Worm (Caenorhabditis elegans) whole organism, young adult: ENCODE measurements around the gene T01D3.3.

Experiments used
- F57A8.1 ChIP-seq: fragments of 200-800 bp; sonication (Bioruptor generic); optimal IDR thresholded peaks from 2 replicates; lab custom pipeline; 2018; ENCODE audit warnings: mild to moderate bottlenecking, missing genetic modification characterization, moderate library complexity, missing compliant biosample characterization
- Y53G8AR.9 ChIP-seq: fragments of 200-800 bp; sonication (Bioruptor generic); conservative IDR thresholded peaks from 2 replicates; pipeline ENCODE4 v1.3.6; 2022; ENCODE audit warnings: missing genetic modification reagents, missing genetic modification characterization, missing compliant biosample characterization
- Y79H2A.3 ChIP-seq: fragments of 200-800 bp; sonication (Bioruptor generic); conservative IDR thresholded peaks from 2 replicates; pipeline ENCODE4 v1.3.6; 2022; ENCODE audit warnings: missing genetic modification reagents, missing genetic modification characterization, missing compliant biosample characterization
- ama-1 ChIP-seq, 3 experiments: fragments of 150-350 bp in 1 of 3; sonication (generic microtip) in 2 of 3; optimal IDR thresholded peaks; 2 replicates each; lab custom pipeline; 2014 to 2018; ENCODE audit warnings: missing biosample characterization in 2 of 3, missing genetic modification characterization in 2 of 3, missing genetic modification reagents in 2 of 3
- atf-7 ChIP-seq: sonication (generic microtip); optimal IDR thresholded peaks from 2 replicates; lab custom pipeline; 2017; ENCODE audit warnings: mild to moderate bottlenecking, missing genetic modification characterization, missing compliant biosample characterization
- athp-1 ChIP-seq: sonication (generic microtip); optimal IDR thresholded peaks from 2 replicates; lab custom pipeline; 2017; ENCODE audit warnings: mild to moderate bottlenecking, missing genetic modification characterization, missing compliant biosample characterization
- ccch-3 ChIP-seq: fragments of 200-800 bp; sonication (Bioruptor generic); optimal IDR thresholded peaks from 2 replicates; lab custom pipeline; 2018; ENCODE audit warnings: mild to moderate bottlenecking, missing genetic modification characterization, missing compliant biosample characterization
- lsy-27 ChIP-seq: sonication (generic microtip); optimal IDR thresholded peaks from 2 replicates; lab custom pipeline; 2017; ENCODE audit warnings: missing genetic modification characterization, mild to moderate bottlenecking, missing compliant biosample characterization, antibody characterized with exemption, missing genotype, borderline replicate concordance; ENCODE audit not compliant: insufficient read depth
- pha-4 ChIP-seq: fragments of 150-350 bp; sonication (generic microtip); optimal IDR thresholded peaks from 2 replicates; lab custom pipeline; 2014; ENCODE audit warnings: missing biosample characterization, missing genetic modification reagents, missing genetic modification characterization
- tbx-9 ChIP-seq: sonication (generic microtip); optimal IDR thresholded peaks from 2 replicates; lab custom pipeline; 2016; ENCODE audit warnings: borderline replicate concordance, missing genetic modification characterization, inconsistent platforms, missing compliant biosample characterization

DNA sequence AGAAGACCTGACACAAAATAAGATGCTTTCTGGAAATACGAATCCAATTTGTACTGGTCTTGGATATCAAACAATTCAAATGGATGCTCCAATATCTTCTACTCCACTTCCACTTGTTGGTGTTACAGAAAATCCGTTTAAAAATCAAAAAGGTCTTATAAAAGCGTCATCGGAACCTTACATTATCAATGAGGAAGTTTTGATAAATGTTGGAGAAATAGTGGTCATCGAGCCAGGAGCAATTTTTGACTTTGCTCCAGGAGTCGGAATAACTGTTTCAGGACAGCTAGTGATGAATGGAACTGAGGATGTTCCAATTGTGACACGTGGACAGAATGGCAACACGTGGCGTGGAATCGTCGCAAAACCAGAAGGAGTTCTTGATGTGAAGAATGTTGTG is 10.0 kb upstream of the T01D3.3 start:
- TF ChIP-seq Y53G8AR.9 (GFP tag; lab: Robert Waterston, UW) (no peak), ccch-3 (GFP tag; lab: Kevin White, UChicago) (no peak), F57A8.1 (GFP tag; lab: Kevin White, UChicago) (no peak), tbx-9 (no peak), Y79H2A.3 (GFP tag; lab: Robert Waterston, UW) (no peak), athp-1 (tag; lab: Kevin White, UChicago) (no peak), atf-7 (tag; lab: Kevin White, UChicago) (no peak), ama-1 (optimal IDR thresholded peaks at IDR 0.05; lab: Kevin White, UChicago) (no peak), ama-1 (GFP tag; optimal IDR thresholded peaks at IDR 0.05; lab: Kevin White, UChicago) (no peak), lsy-27 (no peak), pha-4 (tag; lab: Kevin White, UChicago) (no peak)
